Worm (Caenorhabditis elegans): ENCODE measurements around the gene F41F3.3.

F41F3.3 gene

DNA sequence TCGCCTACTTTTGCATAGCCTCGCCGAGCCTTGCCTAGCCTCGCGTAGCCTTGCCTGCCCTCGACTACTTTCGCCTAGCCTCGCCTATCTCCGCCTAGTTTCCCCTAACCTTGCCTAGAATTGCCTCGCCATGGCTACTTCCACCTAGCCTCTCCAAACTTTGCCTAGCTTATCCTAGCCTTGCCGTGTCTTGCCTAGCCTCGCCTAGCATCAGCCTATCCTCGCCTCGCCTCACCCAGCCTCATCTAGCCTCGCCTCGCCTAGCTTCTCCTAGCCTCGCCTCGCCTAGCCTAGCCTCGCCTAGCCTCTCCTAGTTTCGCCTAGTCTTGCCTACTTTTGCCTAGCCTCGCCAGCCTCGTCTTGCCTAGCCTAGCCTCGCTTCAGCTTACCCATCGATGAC lies 19.0 kb upstream of the F41F3.3 start:
- TF ChIP-seq aly-1 (tag; optimal IDR thresholded peaks at IDR 0.05) (peak; percentile 19), hmbx-1 (tag; optimal IDR thresholded peaks at IDR 0.05) (no peak)

DNA sequence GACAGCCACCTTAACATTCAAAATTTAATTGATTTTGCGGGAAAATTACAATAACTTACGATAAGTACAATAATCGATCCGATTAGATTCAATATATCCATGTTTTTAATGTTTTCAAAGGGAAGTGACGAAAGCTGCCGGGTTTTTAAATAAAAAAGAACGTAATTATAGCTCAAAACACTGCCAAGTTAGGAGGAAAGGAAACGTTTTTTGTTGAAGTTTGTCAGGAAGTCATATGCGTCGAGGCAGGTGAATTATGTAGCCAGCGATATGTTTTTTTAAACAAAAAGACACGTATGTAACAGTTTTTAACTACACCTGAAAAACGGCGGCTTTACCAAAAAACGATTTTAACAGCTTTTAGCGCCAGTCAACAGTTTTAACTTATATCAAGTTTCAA lies 17.6 kb upstream of the F41F3.3 start, which contains the start of gene srx-73:
srx-73 (minus strand) TSS at position 101 of the 400 bp plus-strand sequence.
- TF ChIP-seq hmbx-1 (tag; optimal IDR thresholded peaks at IDR 0.05) (no peak), tra-4 (tag; optimal IDR thresholded peaks at IDR 0.05) (no peak), ama-1 (optimal IDR thresholded peaks at IDR 0.05) (no peak), hnd-1 (tag; optimal IDR thresholded peaks at IDR 0.05) (no peak), ceh-36 (tag; optimal IDR thresholded peaks at IDR 0.05) (no peak), tbx-11 (GFP tag; IDR thresholded peaks at IDR 0.05) (no peak), flt-1 (GFP tag; IDR thresholded peaks at IDR 0.05) (no peak), tbx-37 (GFP tag; conservative IDR thresholded peaks at IDR 0.05) (no peak), sea-1 (GFP tag; conservative IDR thresholded peaks at IDR 0.05) (no peak), scrt-1 (GFP tag; IDR thresholded peaks at IDR 0.05) (no peak), ets-7 (tag; optimal IDR thresholded peaks at IDR 0.05) (no peak), ceh-13 (GFP tag; optimal IDR thresholded peaks at IDR 0.05) (no peak), B0310.2 (tag; optimal IDR thresholded peaks at IDR 0.05) (no peak), pes-1 (GFP tag; IDR thresholded peaks at IDR 0.05) (no peak), hmg-4 (GFP tag; optimal IDR thresholded peaks at IDR 0.05) (no peak), aly-1 (tag; optimal IDR thresholded peaks at IDR 0.05) (no peak), F13C5.2 (tag; optimal IDR thresholded peaks at IDR 0.05) (no peak)

DNA sequence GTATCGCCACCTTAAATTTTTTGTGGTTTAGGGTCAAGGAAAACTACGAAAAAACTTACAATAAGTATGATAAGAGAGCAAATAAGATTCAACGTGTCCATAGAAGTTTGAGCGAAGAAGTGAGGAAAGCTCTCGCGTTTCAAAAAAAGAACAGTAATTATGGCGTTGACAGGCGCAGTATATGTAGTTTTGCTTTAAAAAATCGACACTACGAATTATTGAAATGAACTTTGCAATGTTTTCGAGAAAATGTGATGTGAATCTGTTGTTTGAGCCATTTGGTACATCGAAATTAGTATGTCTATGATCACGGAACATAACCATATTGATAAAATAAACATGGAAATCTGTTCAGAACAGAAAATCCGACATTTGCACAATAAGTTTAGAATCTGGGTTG lies 14.4 kb upstream of the F41F3.3 start, which contains the start of gene srx-74:
srx-74 (minus strand) TSS at position 101 of the 400 bp plus-strand sequence.
- TF ChIP-seq B0310.2 (tag; optimal IDR thresholded peaks at IDR 0.05): no peak
- TF ChIP-seq aly-1 (tag; optimal IDR thresholded peaks at IDR 0.05): no peak
- no peak for TF ChIP-seq hmg-4 (GFP tag; optimal IDR thresholded peaks at IDR 0.05)
- no peak for TF ChIP-seq ceh-13 (GFP tag; optimal IDR thresholded peaks at IDR 0.05)
- TF ChIP-seq tbx-37 (GFP tag; conservative IDR thresholded peaks at IDR 0.05): no peak
- no peak for TF ChIP-seq ama-1 (optimal IDR thresholded peaks at IDR 0.05)
- TF ChIP-seq F13C5.2 (tag; optimal IDR thresholded peaks at IDR 0.05): no peak
- TF ChIP-seq pes-1 (GFP tag; IDR thresholded peaks at IDR 0.05): no peak
- no peak for TF ChIP-seq sea-1 (GFP tag; conservative IDR thresholded peaks at IDR 0.05)
- no peak for TF ChIP-seq flt-1 (GFP tag; IDR thresholded peaks at IDR 0.05)
- no peak for TF ChIP-seq tra-4 (tag; optimal IDR thresholded peaks at IDR 0.05)

DNA sequence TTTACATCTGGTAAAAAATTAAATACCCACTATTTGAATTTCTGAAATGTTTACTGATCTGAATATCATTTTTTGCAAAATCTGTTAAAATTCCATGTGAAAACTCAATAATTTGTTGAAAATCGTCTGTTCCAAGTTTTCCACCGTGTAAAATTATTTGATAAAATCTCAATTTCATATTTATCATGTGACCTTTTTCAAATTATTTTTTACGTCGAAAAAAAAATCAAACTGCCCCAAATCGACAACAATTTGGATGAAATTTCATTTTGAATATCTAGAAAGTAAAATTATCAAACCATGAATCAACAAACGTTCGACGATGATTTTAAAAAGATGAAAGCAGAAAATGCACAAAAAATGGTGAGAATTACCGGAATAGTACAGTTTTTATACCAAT lies 7.1 kb upstream of the F41F3.3 start, which contains the start of gene F41F3.9:
F41F3.9 (plus strand) TSS at position 301 of the 400 bp plus-strand sequence.
- TF ChIP-seq ets-7 (tag; optimal IDR thresholded peaks at IDR 0.05): no peak
- no peak for TF ChIP-seq hmg-4 (GFP tag; optimal IDR thresholded peaks at IDR 0.05)
- no peak for TF ChIP-seq flt-1 (GFP tag; IDR thresholded peaks at IDR 0.05)
- TF ChIP-seq ceh-13 (GFP tag; optimal IDR thresholded peaks at IDR 0.05): no peak
- TF ChIP-seq aly-1 (tag; optimal IDR thresholded peaks at IDR 0.05): no peak
- no peak for TF ChIP-seq F13C5.2 (tag; optimal IDR thresholded peaks at IDR 0.05)
- no peak for TF ChIP-seq hmbx-1 (tag; optimal IDR thresholded peaks at IDR 0.05)
- TF ChIP-seq sea-1 (GFP tag; conservative IDR thresholded peaks at IDR 0.05): no peak
- no peak for TF ChIP-seq tra-4 (tag; optimal IDR thresholded peaks at IDR 0.05)
- no peak for TF ChIP-seq tbx-37 (GFP tag; conservative IDR thresholded peaks at IDR 0.05)
- no peak for TF ChIP-seq scrt-1 (GFP tag; IDR thresholded peaks at IDR 0.05)
- no peak for TF ChIP-seq B0310.2 (tag; optimal IDR thresholded peaks at IDR 0.05)
- no peak for TF ChIP-seq tbx-11 (GFP tag; IDR thresholded peaks at IDR 0.05)
- TF ChIP-seq hnd-1 (tag; optimal IDR thresholded peaks at IDR 0.05): no peak
- TF ChIP-seq ceh-36 (tag; optimal IDR thresholded peaks at IDR 0.05): no peak
- no peak for TF ChIP-seq ama-1 (optimal IDR thresholded peaks at IDR 0.05)

DNA sequence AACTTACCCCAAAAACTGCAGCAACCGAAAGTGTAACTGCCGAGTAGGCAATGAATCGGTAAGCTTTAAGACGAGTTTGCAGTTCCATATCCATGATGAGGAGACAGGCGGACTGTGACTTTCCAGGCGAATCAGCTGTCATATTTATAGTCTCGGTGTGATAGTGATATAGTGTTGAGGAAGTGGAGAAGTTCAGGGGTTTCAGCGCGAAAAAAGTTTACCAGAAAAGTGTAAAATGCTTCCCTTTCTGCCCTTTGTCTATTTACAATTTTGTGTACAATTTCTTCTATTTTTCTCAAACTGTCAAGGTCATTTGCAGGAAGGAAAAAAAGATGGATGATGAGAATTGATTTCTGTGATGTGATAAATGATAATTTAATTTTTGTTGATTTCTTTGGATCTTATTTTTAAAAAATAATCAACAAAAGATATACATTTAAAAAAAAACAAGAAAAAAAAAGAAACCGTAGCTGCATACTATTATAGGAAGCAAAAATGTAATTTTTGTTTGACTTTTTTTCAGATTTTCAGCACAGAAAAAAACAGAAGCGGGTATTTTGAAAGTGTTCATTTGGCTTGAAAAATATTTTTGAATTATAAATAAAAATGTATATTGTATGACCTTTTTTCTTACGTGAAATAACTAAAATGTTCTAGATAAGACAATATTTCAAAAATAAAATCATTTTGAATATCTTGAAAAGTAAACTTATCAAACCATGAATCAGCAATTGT lies 6.0 kb upstream of the F41F3.3 start, which contains the start of the genes col-139 and F41F3.1:
col-139 (minus strand) TSS at position 101 of the 735 bp plus-strand sequence.
F41F3.1 (plus strand) TSS at position 685 of the 735 bp plus-strand sequence.
- TF ChIP-seq ets-7 (tag; optimal IDR thresholded peaks at IDR 0.05): no peak
- TF ChIP-seq ceh-13 (GFP tag; optimal IDR thresholded peaks at IDR 0.05): no peak
- no peak for TF ChIP-seq ama-1 (optimal IDR thresholded peaks at IDR 0.05)
- TF ChIP-seq ceh-36 (tag; optimal IDR thresholded peaks at IDR 0.05): no peak
- TF ChIP-seq hmg-4 (GFP tag; optimal IDR thresholded peaks at IDR 0.05): no peak
- TF ChIP-seq sea-1 (GFP tag; conservative IDR thresholded peaks at IDR 0.05): no peak
- TF ChIP-seq aly-1 (tag; optimal IDR thresholded peaks at IDR 0.05): no peak
- TF ChIP-seq pes-1 (GFP tag; IDR thresholded peaks at IDR 0.05): no peak
- no peak for TF ChIP-seq flt-1 (GFP tag; IDR thresholded peaks at IDR 0.05)
- no peak for TF ChIP-seq hnd-1 (tag; optimal IDR thresholded peaks at IDR 0.05)
- TF ChIP-seq tra-4 (tag; optimal IDR thresholded peaks at IDR 0.05): no peak

DNA sequence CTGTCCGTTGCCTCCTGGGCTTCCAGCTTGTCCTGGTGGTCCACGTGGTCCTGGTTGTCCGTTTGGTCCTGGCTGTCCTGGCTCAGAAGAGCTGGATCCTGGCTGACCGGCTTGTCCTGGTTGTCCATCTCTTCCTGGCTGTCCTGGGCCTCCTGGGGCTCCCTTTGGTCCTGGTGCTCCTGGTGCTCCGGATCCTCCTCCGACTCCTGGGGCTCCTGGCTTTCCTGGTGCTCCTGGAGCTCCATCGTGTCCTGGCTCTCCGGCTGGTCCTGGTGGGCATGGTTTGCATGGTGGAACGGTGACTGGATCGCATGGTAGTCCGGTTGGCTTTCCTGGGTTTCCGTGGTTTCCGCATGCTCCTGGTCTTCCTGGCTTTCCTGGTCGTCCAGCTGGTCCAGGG lies 5.1 kb upstream of the F41F3.3 start:
- no peak for TF ChIP-seq hnd-1 (tag; optimal IDR thresholded peaks at IDR 0.05)
- TF ChIP-seq flt-1 (GFP tag; IDR thresholded peaks at IDR 0.05): no peak
- TF ChIP-seq ceh-36 (tag; optimal IDR thresholded peaks at IDR 0.05): no peak
- TF ChIP-seq hmg-4 (GFP tag; optimal IDR thresholded peaks at IDR 0.05): no peak

DNA sequence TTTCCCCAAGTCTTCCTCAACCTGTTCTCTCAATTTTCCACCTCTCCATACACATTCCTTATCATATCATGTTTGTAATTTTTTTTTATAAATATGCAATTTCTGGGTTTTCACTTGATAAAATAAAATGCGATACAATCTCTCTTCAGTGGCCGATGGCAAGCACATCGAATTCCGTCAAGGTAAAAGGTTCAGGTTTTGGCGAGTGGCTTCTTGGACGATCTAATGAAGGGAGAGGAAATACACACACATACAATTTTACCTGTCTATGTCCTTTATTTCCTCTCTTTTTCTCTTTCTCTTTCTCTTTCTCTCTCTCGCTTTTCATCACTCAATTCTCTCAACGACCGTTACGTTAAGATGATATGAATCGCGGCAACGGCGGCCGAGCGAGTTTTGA lies 3.4 kb upstream of the F41F3.3 start:
- TF ChIP-seq hmbx-1 (tag; optimal IDR thresholded peaks at IDR 0.05) (no peak), tbx-11 (GFP tag; IDR thresholded peaks at IDR 0.05) (no peak), pes-1 (GFP tag; IDR thresholded peaks at IDR 0.05) (no peak), sea-1 (GFP tag; conservative IDR thresholded peaks at IDR 0.05) (no peak), flt-1 (GFP tag; IDR thresholded peaks at IDR 0.05) (no peak), aly-1 (tag; optimal IDR thresholded peaks at IDR 0.05) (no peak), ets-7 (tag; optimal IDR thresholded peaks at IDR 0.05) (no peak)
